Fruit fly (Drosophila melanogaster) whole organism, wandering third instar larva: Measurements from ENCODE around the gene ND-20L.

Source experiments
- Hr78 ChIP-seq: fragments of >200 bp; optimal IDR thresholded peaks from 2 replicates; lab custom pipeline; 2017; ENCODE audit warnings: missing biosample characterization, missing genetic modification characterization
- Hr83 ChIP-seq: fragments of 200-300 bp; sonication (Bioruptor generic); optimal IDR thresholded peaks from 2 replicates; lab custom pipeline; 2016; ENCODE audit warnings: missing biosample characterization, mild to moderate bottlenecking, missing genetic modification characterization, moderate library complexity; ENCODE audit not compliant: poor library complexity, severe bottlenecking
- Mio ChIP-seq: sonication (Bioruptor generic); optimal IDR thresholded peaks from 2 replicates; lab custom pipeline; 2016; ENCODE audit warnings: missing biosample characterization, missing genetic modification characterization
- Myc ChIP-seq: fragments of >200 bp; optimal IDR thresholded peaks from 2 replicates; lab custom pipeline; 2017
- dl ChIP-seq, 2 experiments: fragments of 175-275, 200-275 bp in 1 of 2; fragments of 200-275 bp in 1 of 2; sonication (Bioruptor generic); optimal IDR thresholded peaks; lab custom pipeline; 2018; ENCODE audit warnings: mild to moderate bottlenecking in 2 of 2, missing biosample characterization in 2 of 2, missing genetic modification characterization in 2 of 2, moderate library complexity in 2 of 2; ENCODE audit not compliant: partially characterized antibody in 2 of 2, insufficient read depth in 1 of 2
- h ChIP-seq: fragments of 200-800 bp; sonication (Bioruptor generic); optimal IDR thresholded peaks from 3 replicates; lab custom pipeline; 2016; ENCODE audit warnings: missing biosample characterization, mild to moderate bottlenecking, missing genetic modification characterization
- psq ChIP-seq: fragments of 200-800 bp; sonication (Bioruptor generic); optimal IDR thresholded peaks from 3 replicates; lab custom pipeline; 2017; ENCODE audit warnings: missing biosample characterization, mild to moderate bottlenecking, missing genetic modification characterization, moderate library complexity

dm6 chr3R:29503406-29504116 lies 12.0 kb upstream of the ND-20L start, which contains the start of gene Trc8:
- TF ChIP-seq Mio (GFP tag; lab: Kevin White, UChicago) (no peak), Myc (peak; percentile 22), psq (GFP tag; lab: Kevin White, UChicago) (peak; percentile 96), Hr83 (GFP tag; lab: Kevin White, UChicago) (no peak), h (GFP tag; lab: Kevin White, UChicago) (no peak), dl (GFP tag; optimal IDR thresholded peaks at IDR 0.05; lab: Kevin White, UChicago; ENCODE audit: insufficient read depth in 1 of 2, partially characterized antibody in 2 of 2) (no peak), Hr78 (no peak)
